Fruit fly (Drosophila melanogaster) whole organism, pupa: ENCODE data around the gene jus.

Experiments used
- CG10348 ChIP-seq: fragments of 200-800 bp; sonication (Bioruptor generic); IDR thresholded peaks from 2 replicates; pipeline ENCODE4 v1.3.6; 2022; ENCODE audit warnings: missing biosample characterization, missing genetic modification characterization
- CG12605 ChIP-seq: fragments of 200-800 bp; sonication (Bioruptor generic); IDR thresholded peaks from 2 replicates; pipeline ENCODE4 v1.3.6; 2022; ENCODE audit warnings: missing biosample characterization, missing genetic modification characterization
- CG13204 ChIP-seq: fragments of 200-800 bp; sonication (Bioruptor generic); optimal IDR thresholded peaks from 2 replicates; lab custom pipeline; 2018; ENCODE audit warnings: missing biosample characterization, mild to moderate bottlenecking, missing genetic modification characterization, moderate library complexity
- CG14655 ChIP-seq: fragments of 200-800 bp; sonication (Bioruptor generic); optimal IDR thresholded peaks from 3 replicates; lab custom pipeline; 2017; ENCODE audit warnings: mild to moderate bottlenecking, missing biosample characterization, missing genetic modification reagents, missing genetic modification characterization
- CG15710 ChIP-seq: fragments of 200-800 bp; sonication (Bioruptor generic); optimal IDR thresholded peaks from 2 replicates; lab custom pipeline; 2018; ENCODE audit warnings: missing biosample characterization, mild to moderate bottlenecking, missing genetic modification characterization, moderate library complexity
- CG17806 ChIP-seq: fragments of 200-800 bp; sonication (Bioruptor generic); optimal IDR thresholded peaks from 2 replicates; lab custom pipeline; 2018; ENCODE audit warnings: missing biosample characterization, mild to moderate bottlenecking, missing genetic modification characterization, moderate library complexity
- CG34367 ChIP-seq: fragments of 200-800 bp; sonication (Bioruptor generic); optimal IDR thresholded peaks from 2 replicates; lab custom pipeline; 2018; ENCODE audit warnings: missing biosample characterization, mild to moderate bottlenecking, missing genetic modification characterization
- CG4496 ChIP-seq: fragments of 200-800 bp; sonication (Bioruptor generic); IDR thresholded peaks from 3 replicates; pipeline ENCODE4 v1.3.6; 2022; ENCODE audit warnings: missing biosample characterization, missing genetic modification characterization
- CG8301 ChIP-seq: fragments of 200-800 bp; sonication (Bioruptor generic); optimal IDR thresholded peaks from 2 replicates; lab custom pipeline; 2018; ENCODE audit warnings: missing biosample characterization, mild to moderate bottlenecking, missing genetic modification characterization
- D1 ChIP-seq: fragments of 200-800 bp; sonication (Bioruptor generic); optimal IDR thresholded peaks from 2 replicates; lab custom pipeline; 2018; ENCODE audit warnings: missing biosample characterization, mild to moderate bottlenecking, missing genetic modification characterization, moderate library complexity
- EcR ChIP-seq: fragments of 200-800 bp; sonication (Bioruptor generic); optimal IDR thresholded peaks from 3 replicates; lab custom pipeline; 2019; ENCODE audit warnings: missing biosample characterization, missing genetic modification characterization, mild to moderate bottlenecking, moderate library complexity, missing genetic modification reagents
- Ets98B ChIP-seq: fragments of 200-800 bp; sonication (Bioruptor generic); IDR thresholded peaks from 2 replicates; pipeline ENCODE4 v1.3.6; 2022; ENCODE audit warnings: missing biosample characterization, missing genetic modification characterization
- Pif1A ChIP-seq: fragments of 200-800 bp; sonication (Bioruptor generic); optimal IDR thresholded peaks from 3 replicates; lab custom pipeline; 2016; ENCODE audit warnings: missing biosample characterization, missing genetic modification characterization
- gl ChIP-seq: fragments of 200-800 bp; sonication (Bioruptor generic); optimal IDR thresholded peaks from 2 replicates; lab custom pipeline; 2018; ENCODE audit warnings: missing biosample characterization, mild to moderate bottlenecking, missing genetic modification characterization

DNA sequence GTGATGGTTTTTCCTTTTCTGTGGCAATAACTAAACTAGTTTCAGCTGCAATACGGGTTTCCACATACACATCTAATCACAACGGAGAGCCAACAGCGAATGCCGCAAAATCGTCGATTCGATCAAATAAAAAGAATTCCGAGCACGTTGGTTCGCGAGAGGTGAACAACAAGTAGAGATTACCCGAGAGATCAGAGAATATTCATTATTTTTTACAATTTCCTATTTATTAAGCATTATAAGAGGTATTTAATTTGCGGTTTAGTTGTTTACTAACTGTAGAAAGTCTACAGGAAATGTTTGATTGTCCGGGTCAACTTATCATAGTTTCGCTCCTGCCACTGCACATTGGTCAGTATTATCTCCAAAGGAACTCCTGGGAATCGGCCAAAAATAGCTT lies 43.8 kb upstream of the jus start, which contains the start of gene CG11951:
- TF ChIP-seq EcR (GFP tag; lab: Kevin White, UChicago) = no peak
- TF ChIP-seq Ets98B = no peak
- TF ChIP-seq D1 (tag; lab: Kevin White, UChicago) = no peak
- no peak for TF ChIP-seq gl (tag; lab: Kevin White, UChicago)
- no peak for TF ChIP-seq CG10348
- TF ChIP-seq CG14655 (GFP tag; lab: Kevin White, UChicago) = no peak
- TF ChIP-seq CG4496 = no peak
- TF ChIP-seq CG8301 (tag; lab: Kevin White, UChicago) = no peak
- no peak for TF ChIP-seq CG15710 (tag; lab: Kevin White, UChicago)
- no peak for TF ChIP-seq Pif1A (GFP tag; lab: Kevin White, UChicago)
- TF ChIP-seq CG13204 (GFP tag; lab: Kevin White, UChicago) = no peak
- TF ChIP-seq CG17806 (tag; lab: Kevin White, UChicago) = no peak
- TF ChIP-seq CG34367 = no peak
- no peak for TF ChIP-seq CG12605
